Worm (Caenorhabditis elegans): Measurements from ENCODE around the gene sri-29.

DNA sequence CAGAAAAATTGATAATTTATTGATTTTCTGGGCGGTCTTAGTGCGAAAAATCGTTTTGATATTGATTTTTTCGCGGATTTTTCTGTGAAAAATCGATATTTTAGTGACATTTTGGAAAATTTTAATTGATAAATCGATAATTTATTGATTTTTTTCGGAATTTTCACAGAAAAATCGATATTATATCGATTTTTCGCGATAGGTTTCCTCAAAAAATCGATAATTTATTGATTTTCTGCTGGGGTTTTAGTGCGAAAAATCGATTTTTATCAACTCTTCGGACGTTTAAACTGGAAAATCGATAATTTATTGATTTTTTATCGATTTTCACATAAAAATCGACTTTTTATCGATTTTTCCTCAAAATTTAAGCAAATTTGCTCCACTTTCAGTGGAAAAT is 23.3 kb downstream of the sri-29 start:
- TF ChIP-seq ztf-11 (tag; optimal IDR thresholded peaks at IDR 0.05) (no peak), elt-1 (tag; optimal IDR thresholded peaks at IDR 0.05; ENCODE audit: borderline replicate concordance, insufficient read depth) (no peak), sptf-1 (tag; optimal IDR thresholded peaks at IDR 0.05) (no peak), pha-4 (tag; optimal IDR thresholded peaks at IDR 0.05) (no peak), unc-39 (tag; optimal IDR thresholded peaks at IDR 0.05) (no peak), unc-62 (GFP tag; optimal IDR thresholded peaks at IDR 0.05) (no peak), lin-13 (tag; optimal IDR thresholded peaks at IDR 0.05) (no peak), mab-5 (tag; optimal IDR thresholded peaks at IDR 0.05) (no peak), lsy-2 (tag; optimal IDR thresholded peaks at IDR 0.05) (no peak), nhr-76 (tag; optimal IDR thresholded peaks at IDR 0.05) (no peak), snpc-4 (tag; optimal IDR thresholded peaks at IDR 0.05) (no peak), nhr-28 (tag; optimal IDR thresholded peaks at IDR 0.05) (no peak), blmp-1 (tag; optimal IDR thresholded peaks at IDR 0.05) (no peak)

All from whole organism, mixed stage, embryonic.